Fruit fly (Drosophila melanogaster): ENCODE data around the gene Rpt4.

DNA sequence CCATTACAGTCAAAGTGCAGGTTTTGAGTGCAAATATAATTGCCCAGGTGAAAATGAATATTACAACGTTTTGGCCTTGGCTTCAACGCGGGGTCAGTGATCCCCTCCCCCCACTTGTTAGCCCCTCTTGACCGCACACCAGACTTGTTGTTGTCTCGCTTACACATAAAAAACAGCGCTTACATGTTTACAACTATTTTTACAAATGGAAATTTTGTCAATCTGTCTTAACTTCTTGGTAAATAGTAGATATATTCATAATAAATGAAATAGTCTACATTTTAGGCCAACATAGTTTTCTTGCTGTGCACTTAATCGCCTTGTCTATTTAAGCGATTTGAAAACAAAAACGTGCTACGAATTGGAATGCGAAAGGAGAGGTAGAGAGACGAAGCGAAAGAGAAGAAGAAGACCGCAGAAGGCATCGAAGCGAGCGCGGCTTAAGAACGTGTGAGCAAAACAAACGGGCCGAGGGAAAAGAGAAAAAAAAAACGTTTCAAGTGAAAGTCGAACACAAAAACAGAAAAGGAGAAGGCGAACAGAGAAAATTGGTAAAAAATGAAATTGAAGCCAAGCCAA is 49.0 kb upstream of the Rpt4 start:
- TF ChIP-seq Myc (optimal IDR thresholded peaks at IDR 0.05) (no peak), psq (optimal IDR thresholded peaks at IDR 0.05) (no peak), ttk (optimal IDR thresholded peaks at IDR 0.05) (no peak), Sin3A (optimal IDR thresholded peaks at IDR 0.05) (no peak), insv (optimal IDR thresholded peaks at IDR 0.05) (no peak)

Data from Kc167 (cell line).